Fruit fly (Drosophila melanogaster) whole organism, embryonic: ENCODE results near the gene VhaAC39-1.

Source experiments
- Atf-2 ChIP-seq: fragments of 200-800 bp; sonication (Bioruptor generic); optimal IDR thresholded peaks from 2 replicates; lab custom pipeline; 2016; ENCODE audit warnings: missing biosample characterization, missing genetic modification characterization
- Atf3 ChIP-seq: fragments of 200-800 bp; sonication (Bioruptor generic); optimal IDR thresholded peaks from 3 replicates; lab custom pipeline; 2016; ENCODE audit warnings: missing biosample characterization, missing genetic modification characterization
- Atf6 ChIP-seq: fragments of 200-800 bp; sonication (Bioruptor generic); IDR thresholded peaks from 2 replicates; pipeline ENCODE4 v1.3.6; 2022; ENCODE audit warnings: missing biosample characterization, missing genetic modification characterization
- CG10321 ChIP-seq: fragments of 200-800 bp; sonication (Bioruptor generic); IDR thresholded peaks from 2 replicates; pipeline ENCODE4 v1.3.6; 2022; ENCODE audit warnings: missing biosample characterization, missing genetic modification characterization
- CG10366 ChIP-seq: fragments of 200-800 bp; sonication (Bioruptor generic); IDR thresholded peaks from 2 replicates; pipeline ENCODE4 v1.3.6; 2022; ENCODE audit warnings: missing biosample characterization, missing genetic modification characterization
- CG10543 ChIP-seq: fragments of 200-800 bp; sonication (Bioruptor generic); optimal IDR thresholded peaks from 3 replicates; lab custom pipeline; 2017; ENCODE audit warnings: missing biosample characterization, mild to moderate bottlenecking, missing genetic modification characterization, moderate library complexity
- CG10959 ChIP-seq: fragments of 200-800 bp; sonication (Bioruptor generic); IDR thresholded peaks from 2 replicates; pipeline ENCODE4 v1.3.6; 2022; ENCODE audit warnings: missing biosample characterization, missing genetic modification characterization
- CG13123 ChIP-seq: fragments of 200-800 bp; sonication (Bioruptor generic); optimal IDR thresholded peaks from 2 replicates; lab custom pipeline; 2016; ENCODE audit warnings: missing biosample characterization, missing genetic modification characterization
- CG13287 ChIP-seq: fragments of 200-800 bp; sonication (Bioruptor generic); IDR thresholded peaks from 2 replicates; pipeline ENCODE4 v1.3.6; 2022; ENCODE audit warnings: missing biosample characterization, missing genetic modification characterization; ENCODE audit not compliant: partially characterized antibody
- CG15479 ChIP-seq: fragments of 200-800 bp; sonication (Bioruptor generic); optimal IDR thresholded peaks from 3 replicates; lab custom pipeline; 2019; ENCODE audit warnings: missing biosample characterization, mild to moderate bottlenecking, missing genetic modification characterization, moderate library complexity
- CG1603 ChIP-seq: fragments of 200-800 bp; sonication (Bioruptor generic); optimal IDR thresholded peaks from 2 replicates; lab custom pipeline; 2019; ENCODE audit warnings: missing biosample characterization, mild to moderate bottlenecking, missing genetic modification characterization, moderate library complexity
- CG17186 ChIP-seq: fragments of 200-800 bp; sonication (Bioruptor generic); optimal IDR thresholded peaks from 3 replicates; lab custom pipeline; 2017; ENCODE audit warnings: missing biosample characterization, missing genetic modification reagents, missing genetic modification characterization
- CG17385 ChIP-seq: fragments of 200-800 bp; sonication (Bioruptor generic); optimal IDR thresholded peaks from 3 replicates; lab custom pipeline; 2018; ENCODE audit warnings: missing biosample characterization, mild to moderate bottlenecking, missing genetic modification characterization
- CG17829 ChIP-seq: fragments of 200-800 bp; optimal IDR thresholded peaks from 2 replicates; lab custom pipeline; 2019; ENCODE audit warnings: missing biosample characterization, mild to moderate bottlenecking, missing genetic modification characterization, moderate library complexity
- CG18476 ChIP-seq: fragments of 200-800 bp; sonication (Bioruptor generic); optimal IDR thresholded peaks from 2 replicates; lab custom pipeline; 2016; ENCODE audit warnings: missing biosample characterization, mild to moderate bottlenecking, missing genetic modification characterization
- CG2129 ChIP-seq: fragments of 200-800 bp; sonication (Bioruptor generic); IDR thresholded peaks from 2 replicates; pipeline ENCODE4 v1.3.6; 2022; ENCODE audit warnings: missing biosample characterization, missing genetic modification characterization; ENCODE audit not compliant: partially characterized antibody
- CG2199 ChIP-seq: fragments of 200-800 bp; sonication (Bioruptor generic); IDR thresholded peaks from 3 replicates; pipeline ENCODE4 v1.3.6; 2022; ENCODE audit warnings: missing biosample characterization, missing genetic modification characterization
- CG4617 ChIP-seq: fragments of 200-800 bp; sonication (Bioruptor generic); optimal IDR thresholded peaks from 3 replicates; lab custom pipeline; 2016; ENCODE audit warnings: missing biosample characterization, missing genetic modification characterization, borderline replicate concordance
- CG7963 ChIP-seq: fragments of 200-800 bp; sonication (Bioruptor generic); IDR thresholded peaks from 3 replicates; pipeline ENCODE4 v1.3.6; 2022; ENCODE audit warnings: missing biosample characterization, missing genetic modification characterization; ENCODE audit not compliant: partially characterized antibody
- CG7987 ChIP-seq: fragments of 200-800 bp; sonication (Bioruptor generic); optimal IDR thresholded peaks from 2 replicates; lab custom pipeline; 2018; ENCODE audit warnings: missing biosample characterization, mild to moderate bottlenecking, missing genetic modification characterization, moderate library complexity
- CG8290 ChIP-seq, 3 experiments: fragments of 200-800 bp; sonication (Bioruptor generic); optimal IDR thresholded peaks; 2 replicates each; lab custom pipeline; 2016 to 2019; ENCODE audit warnings: missing biosample characterization in 3 of 3, missing genetic modification characterization in 3 of 3, mild to moderate bottlenecking in 2 of 3, moderate library complexity in 1 of 3
- CG9609 ChIP-seq: fragments of 200-800 bp; sonication (Bioruptor generic); optimal IDR thresholded peaks from 3 replicates; lab custom pipeline; 2016; ENCODE audit warnings: missing biosample characterization, missing genetic modification characterization
- CG9727 ChIP-seq: fragments of 200-800 bp; sonication (Bioruptor generic); optimal IDR thresholded peaks from 3 replicates; lab custom pipeline; 2017; ENCODE audit warnings: missing biosample characterization, mild to moderate bottlenecking, missing genetic modification characterization
- CG9797 ChIP-seq: fragments of 200-800 bp; sonication (Bioruptor generic); optimal IDR thresholded peaks from 3 replicates; lab custom pipeline; 2018; ENCODE audit warnings: missing biosample characterization, mild to moderate bottlenecking, missing genetic modification characterization
- D ChIP-seq, 2 experiments: fragments of 200-800 bp in 1 of 2; fragments of >200 bp in 1 of 2; sonication (Bioruptor generic) in 1 of 2; optimal IDR thresholded peaks; 2 replicates in 1 of 2; 3 replicates in 1 of 2; lab custom pipeline; 2017; ENCODE audit warnings: mild to moderate bottlenecking in 1 of 2, missing biosample characterization in 1 of 2, missing genetic modification characterization in 1 of 2, missing genetic modification reagents in 1 of 2
- Dek ChIP-seq: fragments of 200-800 bp; sonication (Bioruptor generic); optimal IDR thresholded peaks from 3 replicates; lab custom pipeline; 2019; ENCODE audit warnings: missing biosample characterization, mild to moderate bottlenecking, missing genetic modification characterization, moderate library complexity
- Dp ChIP-seq: fragments of 200-800 bp; sonication (Bioruptor generic); optimal IDR thresholded peaks from 2 replicates; lab custom pipeline; 2018; ENCODE audit warnings: missing biosample characterization, mild to moderate bottlenecking, missing genetic modification characterization, moderate library complexity
- Ets97D ChIP-seq: fragments of 200-800 bp; sonication (Bioruptor generic); optimal IDR thresholded peaks from 3 replicates; lab custom pipeline; 2016; ENCODE audit warnings: missing biosample characterization, missing genetic modification characterization
- Hmx ChIP-seq: fragments of 200-800 bp; sonication (Bioruptor generic); optimal IDR thresholded peaks from 2 replicates; lab custom pipeline; 2016; ENCODE audit warnings: missing biosample characterization, missing genetic modification characterization
- Mad ChIP-seq: fragments of 200-800 bp; sonication (Bioruptor generic); optimal IDR thresholded peaks from 2 replicates; lab custom pipeline; 2016; ENCODE audit warnings: missing biosample characterization, missing genetic modification characterization
- Med ChIP-seq: fragments of 200-800 bp; sonication (Bioruptor generic); peaks from one replicate; lab custom pipeline; 2016; ENCODE audit warnings: missing biosample characterization, missing genetic modification characterization, mild to moderate bottlenecking, inconsistent platforms, moderate library complexity
- NFAT ChIP-seq: fragments of 200-800 bp; sonication (Bioruptor generic); IDR thresholded peaks from 2 replicates; pipeline ENCODE4 v1.3.6; 2022; ENCODE audit warnings: missing biosample characterization, missing genetic modification characterization
- Opbp ChIP-seq: fragments of 200-800 bp; sonication (Bioruptor generic); IDR thresholded peaks from 3 replicates; pipeline ENCODE4 v1.3.6; 2022; ENCODE audit warnings: missing biosample characterization, missing genetic modification characterization; ENCODE audit not compliant: partially characterized antibody
- Sin3A ChIP-seq: fragments of >200 bp; optimal IDR thresholded peaks from 2 replicates; lab custom pipeline; 2018
- Usf ChIP-seq: fragments of 200-800 bp; sonication (Bioruptor generic); optimal IDR thresholded peaks from 2 replicates; lab custom pipeline; 2017; ENCODE audit warnings: missing genotype, missing biosample characterization, missing genetic modification characterization
- YL-1 ChIP-seq: fragments of 200-800 bp; sonication (Bioruptor generic); optimal IDR thresholded peaks from 3 replicates; lab custom pipeline; 2017; ENCODE audit warnings: missing biosample characterization, mild to moderate bottlenecking, missing genetic modification characterization
- btn ChIP-seq: fragments of 200-800 bp; sonication (Bioruptor generic); optimal IDR thresholded peaks from 2 replicates; lab custom pipeline; 2016; ENCODE audit warnings: missing biosample characterization, missing genetic modification characterization
- cg ChIP-seq: fragments of 200-800 bp; sonication (Bioruptor generic); optimal IDR thresholded peaks from 3 replicates; lab custom pipeline; 2019; ENCODE audit warnings: missing biosample characterization, mild to moderate bottlenecking, missing genetic modification characterization, moderate library complexity
- crp ChIP-seq, 2 experiments: fragments of 200-800 bp; sonication (Bioruptor generic); optimal IDR thresholded peaks; 2 replicates in 1 of 2; 3 replicates in 1 of 2; lab custom pipeline; 2017; ENCODE audit warnings: missing biosample characterization in 2 of 2, missing genetic modification characterization in 2 of 2, mild to moderate bottlenecking in 1 of 2, moderate library complexity in 1 of 2
- gfzf ChIP-seq: fragments of 200-800 bp; sonication (Bioruptor generic); optimal IDR thresholded peaks from 2 replicates; lab custom pipeline; 2016; ENCODE audit warnings: missing biosample characterization, mild to moderate bottlenecking, missing genetic modification characterization, moderate library complexity
- klu ChIP-seq: fragments of 200-800 bp; sonication (Bioruptor generic); IDR thresholded peaks from 2 replicates; pipeline ENCODE4 v1.3.6; 2022; ENCODE audit warnings: missing biosample characterization, missing genetic modification characterization
- nom ChIP-seq: fragments of 200-800 bp; sonication (Bioruptor generic); optimal IDR thresholded peaks from 2 replicates; lab custom pipeline; 2017; ENCODE audit warnings: missing biosample characterization, missing genetic modification characterization, mild to moderate bottlenecking, moderate library complexity, missing genetic modification reagents
- phol ChIP-seq: fragments of 200-800 bp; sonication (Bioruptor generic); optimal IDR thresholded peaks from 3 replicates; lab custom pipeline; 2018; ENCODE audit warnings: missing biosample characterization, mild to moderate bottlenecking, missing genetic modification characterization, moderate library complexity
- pzg ChIP-seq: fragments of 200-800 bp; sonication (Bioruptor generic); optimal IDR thresholded peaks from 3 replicates; lab custom pipeline; 2018; ENCODE audit warnings: missing biosample characterization, mild to moderate bottlenecking, missing genetic modification characterization, moderate library complexity
- ro ChIP-seq: fragments of 200-800 bp; sonication (Bioruptor generic); IDR thresholded peaks from 2 replicates; pipeline ENCODE4 v1.3.6; 2022; ENCODE audit warnings: missing biosample characterization, missing genetic modification characterization
- sob ChIP-seq: fragments of 200-800 bp; sonication (Bioruptor generic); IDR thresholded peaks from 2 replicates; pipeline ENCODE4 v1.3.6; 2022; ENCODE audit warnings: missing biosample characterization, missing genetic modification characterization
- stwl ChIP-seq: fragments of 200-800 bp; sonication (Bioruptor generic); optimal IDR thresholded peaks from 3 replicates; lab custom pipeline; 2018; ENCODE audit warnings: missing biosample characterization, mild to moderate bottlenecking, missing genetic modification characterization, moderate library complexity
- sug ChIP-seq: fragments of 200-800 bp; optimal IDR thresholded peaks from 2 replicates; lab custom pipeline; 2019; ENCODE audit warnings: missing biosample characterization, mild to moderate bottlenecking, missing genetic modification characterization, moderate library complexity

The VhaAC39-1 gene

DNA sequence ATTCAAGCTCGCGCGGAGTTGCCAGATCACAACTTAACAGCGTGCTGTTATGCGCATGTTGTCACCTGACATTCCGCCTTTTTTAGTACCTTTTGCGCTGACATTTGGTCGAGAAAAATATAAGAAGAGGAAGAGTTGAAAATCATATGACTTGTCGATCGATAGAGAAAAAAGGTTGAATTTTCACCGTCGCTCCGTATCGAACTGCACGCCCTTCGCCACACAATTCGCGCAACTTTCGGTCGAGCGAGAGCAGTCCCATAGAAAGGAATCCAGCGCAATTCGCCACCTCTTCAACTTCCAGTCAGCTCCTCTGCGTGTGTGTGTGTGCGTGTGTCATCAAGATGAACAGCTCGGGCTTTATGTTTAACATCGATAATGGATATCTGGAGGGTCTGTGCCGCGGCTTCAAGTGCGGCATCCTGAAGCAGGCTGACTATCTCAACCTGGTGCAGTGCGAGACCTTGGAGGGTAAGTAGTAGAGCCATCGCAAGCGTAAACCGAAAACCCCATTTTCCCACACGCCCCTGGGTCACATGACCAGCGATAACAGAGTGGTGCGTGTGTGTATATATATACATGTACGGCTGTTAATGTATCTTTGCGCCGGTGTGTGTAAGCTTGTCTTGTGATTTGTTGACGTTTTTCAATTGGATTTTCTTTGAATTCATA lies at the start of gene VhaAC39-1:
Gene VhaAC39-1 (plus strand): TSS at position 104 of the 672 bp plus-strand sequence.
- TF ChIP-seq Atf-2 (GFP tag; lab: Kevin White, UChicago) (no peak), CG17186 (GFP tag; lab: Kevin White, UChicago) (peak; percentile 99), sob (GFP tag; lab: Robert Waterston, UW) (no peak), Atf3 (GFP tag; lab: Kevin White, UChicago) (no peak), Dek (tag; lab: Kevin White, UChicago) (no peak), CG7987 (GFP tag; lab: Kevin White, UChicago) (no peak), crp (GFP tag; optimal IDR thresholded peaks at IDR 0.05; lab: Kevin White, UChicago) (peak in 1 of 2 experiments; percentile 71), CG17385 (peak; percentile 89), CG10959 (GFP tag; lab: Robert Waterston, UW) (no peak), YL-1 (GFP tag; lab: Kevin White, UChicago) (peak; percentile 92), Dp (GFP tag; lab: Kevin White, UChicago) (peak; percentile 45), klu (GFP tag; lab: Robert Waterston, UW) (no peak), CG9609 (GFP tag; lab: Kevin White, UChicago) (no peak), CG8290 (GFP tag; optimal IDR thresholded peaks at IDR 0.05; lab: Kevin White, UChicago) (no peak), CG8290 (tag; optimal IDR thresholded peaks at IDR 0.05; lab: Kevin White, UChicago) (peak in 1 of 2 experiments; percentile 10), CG17829 (tag; lab: Kevin White, UChicago) (peak; percentile 21), pzg (GFP tag; lab: Kevin White, UChicago) (peak; percentile 67), CG18476 (no peak), CG9727 (GFP tag; lab: Kevin White, UChicago) (no peak), CG13123 (GFP tag; lab: Kevin White, UChicago) (no peak), cg (GFP tag; lab: Kevin White, UChicago) (peak; percentile 83), sug (tag; lab: Kevin White, UChicago) (peak; percentile 1), ro (GFP tag; lab: Robert Waterston, UW) (no peak), CG4617 (peak; percentile 62), Atf6 (GFP tag; lab: Robert Waterston, UW) (no peak), phol (tag; lab: Kevin White, UChicago) (peak; percentile 25), CG10543 (no peak), stwl (tag; lab: Kevin White, UChicago) (peak; percentile 27), Sin3A (lab: Kevin White, UChicago) (peak; percentile 7), gfzf (peak; percentile 68), Hmx (GFP tag; lab: Kevin White, UChicago) (no peak), CG15479 (peak; percentile 26), nom (GFP tag; lab: Kevin White, UChicago) (no peak), CG7963 (GFP tag; lab: Robert Waterston, UW) (no peak), Mad (GFP tag; lab: Kevin White, UChicago) (no peak), Med (GFP tag; lab: Kevin White, UChicago) (peak; percentile 60), btn (no peak), CG13287 (GFP tag; lab: Robert Waterston, UW) (peak; percentile 23; the same call in 1 of the 2 replicates), CG2129 (GFP tag; lab: Robert Waterston, UW) (no peak), CG1603 (tag; lab: Kevin White, UChicago) (peak; percentile 37), Usf (GFP tag; lab: Kevin White, UChicago) (peak; percentile 43), CG10366 (GFP tag; lab: Robert Waterston, UW) (no peak), CG2199 (GFP tag; lab: Robert Waterston, UW) (no peak), Ets97D (GFP tag; lab: Kevin White, UChicago) (peak; percentile 40), NFAT (GFP tag; lab: Robert Waterston, UW) (no peak), CG10321 (GFP tag; lab: Robert Waterston, UW) (no peak), Opbp (GFP tag; lab: Robert Waterston, UW) (0 out of 3 replicates have a peak, but pooled peaks have one; percentile 30), CG9797 (GFP tag; lab: Kevin White, UChicago) (peak; percentile 31), D (optimal IDR thresholded peaks at IDR 0.05; lab: Kevin White, UChicago) (peak; percentile 44), D (GFP tag; optimal IDR thresholded peaks at IDR 0.05; lab: Kevin White, UChicago) (no peak)
